Fruit fly (Drosophila melanogaster): ENCODE measurements around the gene CG15255.

Gene CG15255

DNA sequence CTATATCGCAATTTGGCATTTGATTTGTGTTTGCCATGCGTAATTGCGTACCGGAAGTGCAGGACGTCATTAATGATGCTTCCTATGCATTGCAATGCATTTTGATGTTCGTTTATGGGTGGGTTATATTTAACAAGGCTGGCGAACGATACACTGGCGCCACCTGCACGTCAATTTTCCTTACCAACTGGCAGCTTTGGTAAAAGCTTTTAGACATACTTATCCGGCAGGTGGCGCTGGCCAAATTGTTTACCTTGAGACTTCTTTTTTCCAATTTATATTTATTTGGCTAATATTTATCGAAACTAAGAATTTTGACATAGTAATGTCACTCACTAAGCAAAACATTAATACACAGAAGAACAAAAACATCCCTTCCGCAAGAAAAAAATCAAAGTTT, 32.3 kb upstream of the CG15255 start (continued):
- TF ChIP-seq dm (GFP tag; optimal IDR thresholded peaks at IDR 0.05) (no peak), Adf1 (GFP tag; IDR thresholded peaks at IDR 0.05) (no peak), bab2 (GFP tag; optimal IDR thresholded peaks at IDR 0.05) (peak; percentile 13), CG12942 (GFP tag; optimal IDR thresholded peaks at IDR 0.05) (peak; percentile 10), CG7786 (GFP tag; optimal IDR thresholded peaks at IDR 0.05) (no peak), CG4424 (GFP tag; optimal IDR thresholded peaks at IDR 0.05) (peak; percentile 6), MTF-1 (GFP tag; optimal IDR thresholded peaks at IDR 0.05; ENCODE audit: borderline replicate concordance) (no peak), org-1 (GFP tag; optimal IDR thresholded peaks at IDR 0.05) (no peak), CG3726 (GFP tag; IDR thresholded peaks at IDR 0.05) (0 out of 3 replicates have a peak, but pooled peaks have one; percentile 29), en (GFP tag; optimal IDR thresholded peaks at IDR 0.05) (peak; percentile 23), sens (GFP tag) (peak; percentile 64), chif (GFP tag; optimal IDR thresholded peaks at IDR 0.05) (peak in 1 of 2 experiments; percentile 8)

DNA sequence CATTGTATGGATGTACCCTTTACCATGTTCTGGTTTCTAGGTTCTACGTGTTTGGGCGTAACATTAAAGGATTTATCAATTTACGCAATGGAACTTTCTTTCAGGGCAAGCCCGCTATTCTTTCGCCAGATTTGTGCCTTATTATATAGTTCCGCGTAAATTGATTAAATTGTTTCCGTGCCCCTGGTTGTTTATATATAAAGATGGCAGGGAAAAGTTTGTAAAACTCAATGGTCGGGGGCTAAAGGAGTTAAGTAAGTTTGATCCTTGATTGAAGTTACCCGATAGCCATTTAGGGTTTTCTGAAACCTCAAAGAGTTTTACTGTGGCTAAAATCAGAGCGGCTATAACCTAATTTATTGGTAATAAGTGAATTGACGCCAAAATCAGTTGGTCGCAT, 30.1 kb upstream of the CG15255 start:
- TF ChIP-seq sna (GFP tag; IDR thresholded peaks at IDR 0.05; ENCODE audit: partially characterized antibody) (no peak), Ets65A (GFP tag) (peak; percentile 91), zf30C (GFP tag; optimal IDR thresholded peaks at IDR 0.05) (no peak)

DNA sequence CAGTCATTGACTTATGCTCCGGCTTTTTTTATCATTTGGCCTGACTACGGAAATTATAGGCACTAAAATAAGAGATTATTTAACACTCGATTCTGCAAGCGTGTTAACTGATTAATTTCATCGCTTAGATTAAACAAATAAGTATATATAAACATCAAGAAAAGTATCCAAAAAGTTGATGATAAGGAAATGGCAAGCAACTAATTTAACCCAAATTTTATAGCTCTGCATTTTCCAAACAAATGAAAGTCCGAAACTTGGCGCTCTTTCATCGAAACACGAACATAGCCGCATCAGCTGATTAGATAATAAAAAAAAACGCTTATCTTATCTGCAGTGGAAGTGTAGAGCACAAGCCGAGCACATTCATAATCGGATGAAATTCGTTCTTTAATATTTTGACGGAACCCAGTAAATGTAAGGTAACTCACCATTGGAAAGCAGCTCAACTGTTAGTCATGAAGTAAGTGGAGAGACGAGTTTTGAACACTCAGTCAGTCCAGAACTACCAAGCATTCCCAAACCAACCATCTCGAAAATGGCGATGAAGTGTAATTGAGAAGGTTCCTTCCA, 18.2 kb upstream of the CG15255 start, which contains the start of gene CG18480:
Gene CG18480, plus strand, starts transcription at position 407 of the 573 bp plus-strand sequence.
- TF ChIP-seq Trl (optimal IDR thresholded peaks at IDR 0.05) (no peak), Trl (GFP tag; optimal IDR thresholded peaks at IDR 0.05) (peak; percentile 45), CG10654 (GFP tag; optimal IDR thresholded peaks at IDR 0.05) (peak; percentile 7), stc (GFP tag; IDR thresholded peaks at IDR 0.05) (no peak), tna (GFP tag; IDR thresholded peaks at IDR 0.05; ENCODE audit: partially characterized antibody) (no peak), z (GFP tag; IDR thresholded peaks at IDR 0.05) (no peak), Xbp1 (GFP tag; optimal IDR thresholded peaks at IDR 0.05) (peak; percentile 50), CG14667 (GFP tag; IDR thresholded peaks at IDR 0.05) (0 out of 2 replicates have a peak, but pooled peaks have one; percentile 12), cwo (GFP tag; optimal IDR thresholded peaks at IDR 0.05) (peak; percentile 50), CG9797 (GFP tag; optimal IDR thresholded peaks at IDR 0.05) (no peak), Hmr (GFP tag; optimal IDR thresholded peaks at IDR 0.05) (peak; percentile 47), CG14965 (GFP tag; optimal IDR thresholded peaks at IDR 0.05; ENCODE audit: borderline replicate concordance) (no peak), ttk (GFP tag; IDR thresholded peaks at IDR 0.05) (0 out of 2 replicates have a peak, but pooled peaks have one; percentile 20), CG3726 (GFP tag; IDR thresholded peaks at IDR 0.05) (0 out of 3 replicates have a peak, but pooled peaks have one; percentile 36), TFAM (GFP tag; optimal IDR thresholded peaks at IDR 0.05) (no peak), Myb (GFP tag; optimal IDR thresholded peaks at IDR 0.05) (peak; percentile 21), HLH3B (GFP tag; IDR thresholded peaks at IDR 0.05) (0 out of 2 replicates have a peak, but pooled peaks have one; percentile 44), CG10274 (GFP tag; optimal IDR thresholded peaks at IDR 0.05) (peak; percentile 94), CG2120 (GFP tag; optimal IDR thresholded peaks at IDR 0.05) (peak; percentile 85), org-1 (GFP tag; optimal IDR thresholded peaks at IDR 0.05) (peak; percentile 0), dati (GFP tag; IDR thresholded peaks at IDR 0.05) (no peak), Deaf1 (tag; optimal IDR thresholded peaks at IDR 0.05) (peak; percentile 51), nmo (GFP tag; optimal IDR thresholded peaks at IDR 0.05) (no peak), Poxn (GFP tag; IDR thresholded peaks at IDR 0.05) (no peak), Hsf (GFP tag; optimal IDR thresholded peaks at IDR 0.05) (peak; percentile 15), trh (GFP tag; optimal IDR thresholded peaks at IDR 0.05) (no peak), psq (GFP tag; optimal IDR thresholded peaks at IDR 0.05) (no peak), fd3F (GFP tag; optimal IDR thresholded peaks at IDR 0.05) (peak; percentile 18), sima (GFP tag; optimal IDR thresholded peaks at IDR 0.05) (no peak), CG15011 (GFP tag; optimal IDR thresholded peaks at IDR 0.05) (no peak), Dip2 (GFP tag; IDR thresholded peaks at IDR 0.05) (no peak), Antp (GFP tag; optimal IDR thresholded peaks at IDR 0.05) (peak; percentile 55), ham (GFP tag; IDR thresholded peaks at IDR 0.05) (no peak), Doc3 (GFP tag; IDR thresholded peaks at IDR 0.05; ENCODE audit: partially characterized antibody) (no peak), sens-2 (GFP tag; IDR thresholded peaks at IDR 0.05) (no peak), Elba2 (GFP tag; optimal IDR thresholded peaks at IDR 0.05) (no peak)

All from whole organism, embryonic.